Fruit fly (Drosophila melanogaster) whole organism, embryonic: Measurements from ENCODE around the gene Ufd1.
A peak's percentile ranks its signal among the peaks of the same experiment; 100 is the strongest.

Experiments used
- CG10209 ChIP-seq: fragments of 200-800 bp; sonication (Bioruptor generic); optimal IDR thresholded peaks from 3 replicates; lab custom pipeline; 2017; ENCODE audit warnings: missing biosample characterization, mild to moderate bottlenecking, missing genetic modification characterization, missing genetic modification reagents
- CG12299 ChIP-seq: fragments of 200-800 bp; sonication (Bioruptor generic); optimal IDR thresholded peaks from 2 replicates; lab custom pipeline; 2018; ENCODE audit warnings: missing biosample characterization, mild to moderate bottlenecking, missing genetic modification characterization
- CG12744 ChIP-seq: fragments of 200-800 bp; sonication (Bioruptor generic); optimal IDR thresholded peaks from 2 replicates; lab custom pipeline; 2016; ENCODE audit warnings: missing biosample characterization, missing genetic modification characterization
- CG12942 ChIP-seq: fragments of 200-800 bp; sonication (Bioruptor generic); optimal IDR thresholded peaks from 3 replicates; lab custom pipeline; 2016; ENCODE audit warnings: missing biosample characterization, missing genetic modification characterization
- CG13624 ChIP-seq: fragments of 200-800 bp; sonication (Bioruptor generic); optimal IDR thresholded peaks from 2 replicates; lab custom pipeline; 2016; ENCODE audit warnings: missing biosample characterization, missing genetic modification characterization
- CG13775 ChIP-seq: fragments of 200-800 bp; sonication (Bioruptor generic); optimal IDR thresholded peaks from 3 replicates; lab custom pipeline; 2017; ENCODE audit warnings: missing biosample characterization, mild to moderate bottlenecking, missing genetic modification characterization
- CG14710 ChIP-seq: fragments of 200-800 bp; sonication (Bioruptor generic); optimal IDR thresholded peaks from 3 replicates; lab custom pipeline; 2019; ENCODE audit warnings: missing biosample characterization, mild to moderate bottlenecking, missing genetic modification characterization, moderate library complexity
- CG1529 ChIP-seq: fragments of 200-800 bp; sonication (Bioruptor generic); optimal IDR thresholded peaks from 3 replicates; lab custom pipeline; 2018; ENCODE audit warnings: missing biosample characterization, missing genetic modification characterization
- CG15696 ChIP-seq: fragments of 200-800 bp; sonication (Bioruptor generic); optimal IDR thresholded peaks from 2 replicates; lab custom pipeline; 2019; ENCODE audit warnings: missing biosample characterization, mild to moderate bottlenecking, missing genetic modification characterization, moderate library complexity
- CG16813 ChIP-seq: fragments of 200-800 bp; sonication (Bioruptor generic); IDR thresholded peaks from 3 replicates; pipeline ENCODE4 v1.3.6; 2022; ENCODE audit warnings: missing biosample characterization, missing genetic modification characterization; ENCODE audit not compliant: partially characterized antibody
- CG16863 ChIP-seq: fragments of 200-800 bp; sonication (Bioruptor generic); optimal IDR thresholded peaks from 3 replicates; lab custom pipeline; 2016; ENCODE audit warnings: missing biosample characterization, missing genetic modification characterization
- CG17328 ChIP-seq: fragments of 200-800 bp; sonication (Bioruptor generic); IDR thresholded peaks from 2 replicates; pipeline ENCODE4 v1.3.6; 2022; ENCODE audit warnings: missing biosample characterization, missing genetic modification characterization
- CG30403 ChIP-seq: fragments of 200-800 bp; sonication (Bioruptor generic); optimal IDR thresholded peaks from 3 replicates; lab custom pipeline; 2016; ENCODE audit warnings: missing biosample characterization, missing genetic modification characterization
- CG32767 ChIP-seq: fragments of 200-800 bp; sonication (Bioruptor generic); IDR thresholded peaks from 2 replicates; pipeline ENCODE4 v1.3.6; 2022; ENCODE audit warnings: missing biosample characterization, missing genetic modification characterization
- CG3281 ChIP-seq: fragments of 200-800 bp; sonication (Bioruptor generic); optimal IDR thresholded peaks from 3 replicates; lab custom pipeline; 2017; ENCODE audit warnings: missing biosample characterization, mild to moderate bottlenecking, missing genetic modification characterization
- CG3995 ChIP-seq: fragments of 200-800 bp; sonication (Bioruptor generic); optimal IDR thresholded peaks from 3 replicates; lab custom pipeline; 2016; ENCODE audit warnings: missing biosample characterization, missing genetic modification characterization
- CG42726 ChIP-seq: fragments of 200-800 bp; sonication (Bioruptor generic); IDR thresholded peaks from 2 replicates; pipeline ENCODE4 v1.3.6; 2022; ENCODE audit warnings: missing biosample characterization, missing genetic modification characterization; ENCODE audit not compliant: partially characterized antibody
- CG6272 ChIP-seq: fragments of 200-800 bp; sonication (Bioruptor generic); IDR thresholded peaks from 2 replicates; pipeline ENCODE4 v1.3.6; 2022; ENCODE audit warnings: missing biosample characterization, missing genetic modification characterization
- CG6689 ChIP-seq: fragments of 200-800 bp; sonication (Bioruptor generic); IDR thresholded peaks from 2 replicates; pipeline ENCODE4 v1.3.6; 2022; ENCODE audit warnings: missing biosample characterization, missing genetic modification characterization
- CG6791 ChIP-seq: fragments of 200-800 bp; sonication (Bioruptor generic); IDR thresholded peaks from 3 replicates; pipeline ENCODE4 v1.3.6; 2022; ENCODE audit warnings: missing biosample characterization, missing genetic modification characterization; ENCODE audit not compliant: partially characterized antibody
- CG8359 ChIP-seq: fragments of 200-800 bp; sonication (Bioruptor generic); optimal IDR thresholded peaks from 2 replicates; lab custom pipeline; 2017; ENCODE audit warnings: missing biosample characterization, mild to moderate bottlenecking, missing genetic modification characterization, borderline replicate concordance
- CkIIα-i1 ChIP-seq: fragments of 200-800 bp; sonication (Bioruptor generic); IDR thresholded peaks from 2 replicates; pipeline ENCODE4 v1.3.6; 2022; ENCODE audit warnings: missing biosample characterization, missing genetic modification characterization
- D ChIP-seq, 2 experiments: fragments of 200-800 bp in 1 of 2; fragments of >200 bp in 1 of 2; sonication (Bioruptor generic) in 1 of 2; optimal IDR thresholded peaks; 2 replicates in 1 of 2; 3 replicates in 1 of 2; lab custom pipeline; 2017; ENCODE audit warnings: mild to moderate bottlenecking in 1 of 2, missing biosample characterization in 1 of 2, missing genetic modification characterization in 1 of 2, missing genetic modification reagents in 1 of 2
- Dip3 ChIP-seq: fragments of 200-800 bp; sonication (Bioruptor generic); optimal IDR thresholded peaks from 3 replicates; lab custom pipeline; 2016; ENCODE audit warnings: missing biosample characterization, missing genetic modification characterization
- Dp ChIP-seq: fragments of 200-800 bp; sonication (Bioruptor generic); optimal IDR thresholded peaks from 2 replicates; lab custom pipeline; 2018; ENCODE audit warnings: missing biosample characterization, mild to moderate bottlenecking, missing genetic modification characterization, moderate library complexity
- Eip74EF ChIP-seq, 2 experiments: fragments of 200-800 bp in 1 of 2; fragments of >200 bp in 1 of 2; sonication (Bioruptor generic) in 1 of 2; optimal IDR thresholded peaks; 2 replicates each; lab custom pipeline; 2017 to 2019; ENCODE audit warnings: missing biosample characterization in 2 of 2, missing genetic modification characterization in 2 of 2, mild to moderate bottlenecking in 1 of 2, moderate library complexity in 1 of 2
- Elba2 ChIP-seq: fragments of 200-800 bp; sonication (Bioruptor generic); optimal IDR thresholded peaks from 3 replicates; lab custom pipeline; 2016; ENCODE audit warnings: missing biosample characterization, missing genetic modification characterization
- Gsc ChIP-seq: fragments of 200-800 bp; sonication (Bioruptor generic); IDR thresholded peaks from 2 replicates; pipeline ENCODE4 v1.3.6; 2022; ENCODE audit warnings: missing biosample characterization, missing genetic modification characterization
- Hmr ChIP-seq: fragments of 200-800 bp; sonication (Bioruptor generic); optimal IDR thresholded peaks from 3 replicates; lab custom pipeline; 2017; ENCODE audit warnings: mild to moderate bottlenecking, missing biosample characterization, missing genetic modification reagents, missing genetic modification characterization
- Hmx ChIP-seq: fragments of 200-800 bp; sonication (Bioruptor generic); optimal IDR thresholded peaks from 2 replicates; lab custom pipeline; 2016; ENCODE audit warnings: missing biosample characterization, missing genetic modification characterization
- Med ChIP-seq: fragments of 200-800 bp; sonication (Bioruptor generic); peaks from one replicate; lab custom pipeline; 2016; ENCODE audit warnings: missing biosample characterization, missing genetic modification characterization, mild to moderate bottlenecking, inconsistent platforms, moderate library complexity
- Mes4 ChIP-seq: fragments of 200-800 bp; sonication (Bioruptor generic); optimal IDR thresholded peaks from 2 replicates; lab custom pipeline; 2016; ENCODE audit warnings: missing biosample characterization, missing genetic modification characterization
- Opbp ChIP-seq: fragments of 200-800 bp; sonication (Bioruptor generic); IDR thresholded peaks from 3 replicates; pipeline ENCODE4 v1.3.6; 2022; ENCODE audit warnings: missing biosample characterization, missing genetic modification characterization; ENCODE audit not compliant: partially characterized antibody
- Ravus ChIP-seq: fragments of 200-800 bp; sonication (Bioruptor generic); IDR thresholded peaks from 2 replicates; pipeline ENCODE4 v1.3.6; 2022; ENCODE audit warnings: missing biosample characterization, missing genetic modification characterization
- Stat92E ChIP-seq, 3 experiments: fragments of >200 bp in 2 of 3; fragments of 200-800 bp in 1 of 3; sonication (Bioruptor generic) in 1 of 3; optimal IDR thresholded peaks; 2 replicates each; lab custom pipeline; 2017 to 2019; ENCODE audit warnings: missing biosample characterization in 3 of 3, missing genetic modification characterization in 3 of 3, mild to moderate bottlenecking in 1 of 3, moderate library complexity in 1 of 3
- chinmo ChIP-seq: fragments of 200-800 bp; sonication (Bioruptor generic); IDR thresholded peaks from 4 replicates; pipeline ENCODE4 v1.3.6; 2022; ENCODE audit warnings: missing biosample characterization, missing genetic modification characterization; ENCODE audit not compliant: partially characterized antibody
- corto ChIP-seq: fragments of 200-800 bp; sonication (Bioruptor generic); optimal IDR thresholded peaks from 2 replicates; lab custom pipeline; 2016; ENCODE audit warnings: missing biosample characterization, mild to moderate bottlenecking, missing genetic modification characterization, moderate library complexity
- en ChIP-seq: fragments of 200-800 bp; sonication (Bioruptor generic); optimal IDR thresholded peaks from 2 replicates; lab custom pipeline; 2016; ENCODE audit warnings: missing biosample characterization, missing genetic modification characterization
- gsb-n ChIP-seq: fragments of 200-800 bp; sonication (Bioruptor generic); optimal IDR thresholded peaks from 3 replicates; lab custom pipeline; 2018; ENCODE audit warnings: missing biosample characterization, mild to moderate bottlenecking, missing genetic modification characterization
- kay ChIP-seq: fragments of 200-800 bp; sonication (Bioruptor generic); optimal IDR thresholded peaks from 2 replicates; lab custom pipeline; 2016; ENCODE audit warnings: missing biosample characterization, missing genetic modification characterization
- klu ChIP-seq: fragments of 200-800 bp; sonication (Bioruptor generic); IDR thresholded peaks from 2 replicates; pipeline ENCODE4 v1.3.6; 2022; ENCODE audit warnings: missing biosample characterization, missing genetic modification characterization
- maf-S ChIP-seq: fragments of 200-800 bp; sonication (Bioruptor generic); optimal IDR thresholded peaks from 2 replicates; lab custom pipeline; 2016; ENCODE audit warnings: missing biosample characterization, missing genetic modification characterization
- nom ChIP-seq: fragments of 200-800 bp; sonication (Bioruptor generic); optimal IDR thresholded peaks from 2 replicates; lab custom pipeline; 2017; ENCODE audit warnings: missing biosample characterization, missing genetic modification characterization, mild to moderate bottlenecking, moderate library complexity, missing genetic modification reagents
- tup ChIP-seq: fragments of 200-800 bp; sonication (Bioruptor generic); optimal IDR thresholded peaks from 2 replicates; lab custom pipeline; 2016; ENCODE audit warnings: missing biosample characterization, mild to moderate bottlenecking, missing genetic modification characterization, moderate library complexity
- unpg ChIP-seq: fragments of 200-800 bp; sonication (Bioruptor generic); optimal IDR thresholded peaks from 3 replicates; lab custom pipeline; 2018; ENCODE audit warnings: missing biosample characterization, mild to moderate bottlenecking, missing genetic modification characterization, moderate library complexity
- usp ChIP-seq: fragments of >200 bp; optimal IDR thresholded peaks from 2 replicates; lab custom pipeline; 2017; ENCODE audit warnings: missing biosample characterization, missing genetic modification characterization
- zen2 ChIP-seq: fragments of 200-800 bp; sonication (Bioruptor generic); IDR thresholded peaks from 3 replicates; pipeline ENCODE4 v1.3.6; 2022; ENCODE audit warnings: missing biosample characterization, missing genetic modification characterization; ENCODE audit not compliant: partially characterized antibody

The Ufd1 gene

dm6 chr3L:11084557-11085231 lies 38.3 kb downstream of the Ufd1 start (continued):
- TF ChIP-seq CG16863 (GFP tag; lab: Kevin White, UChicago), result peak; percentile 97
- TF ChIP-seq Eip74EF (GFP tag; optimal IDR thresholded peaks at IDR 0.05; lab: Kevin White, UChicago), result peak in 1 of 2 experiments; percentile 98
- TF ChIP-seq CG3281 (GFP tag; lab: Kevin White, UChicago), result peak; percentile 81
- peak; percentile 96 for TF ChIP-seq CG6689 (GFP tag; lab: Robert Waterston, UW)
- TF ChIP-seq en (GFP tag; lab: Kevin White, UChicago), result peak; percentile 94
- peak; percentile 96 for TF ChIP-seq CG12942
- no peak for TF ChIP-seq Opbp (GFP tag; lab: Robert Waterston, UW)
- TF ChIP-seq D (optimal IDR thresholded peaks at IDR 0.05; lab: Kevin White, UChicago), result no peak
- peak; percentile 95 for TF ChIP-seq D (GFP tag; optimal IDR thresholded peaks at IDR 0.05; lab: Kevin White, UChicago)
- TF ChIP-seq unpg, result peak; percentile 97
- TF ChIP-seq gsb-n, result peak; percentile 98
- peak; percentile 74 for TF ChIP-seq Gsc
- peak; percentile 99 for TF ChIP-seq CG17328 (GFP tag; lab: Robert Waterston, UW)
- peak; percentile 97 for TF ChIP-seq CG14710 (tag; lab: Kevin White, UChicago)
- peak; percentile 46 for TF ChIP-seq CG3995 (GFP tag; lab: Kevin White, UChicago)
- TF ChIP-seq usp (GFP tag; lab: Kevin White, UChicago), result no peak
- TF ChIP-seq CkIIα-i1 (GFP tag; lab: Robert Waterston, UW), result peak; percentile 66; the same call in 1 of the 2 replicates
- TF ChIP-seq corto (GFP tag; lab: Kevin White, UChicago), result peak; percentile 66
- TF ChIP-seq CG12744 (GFP tag; lab: Kevin White, UChicago), result peak; percentile 96
- TF ChIP-seq kay (GFP tag; lab: Kevin White, UChicago), result peak; percentile 91
- peak; percentile 80 for TF ChIP-seq Ravus
- peak; percentile 73; the same call in 1 of the 4 replicates for TF ChIP-seq chinmo
- peak; percentile 88 for TF ChIP-seq CG8359 (GFP tag; lab: Kevin White, UChicago)
- TF ChIP-seq CG6272 (GFP tag; lab: Robert Waterston, UW), result peak; percentile 88
- peak; percentile 89 for TF ChIP-seq Hmx (GFP tag; lab: Kevin White, UChicago)
- peak; percentile 98 for TF ChIP-seq Mes4
- peak; percentile 93 for TF ChIP-seq maf-S (GFP tag; lab: Kevin White, UChicago)
- peak; percentile 12 for TF ChIP-seq Dp
- TF ChIP-seq CG15696 (tag; lab: Kevin White, UChicago), result peak; percentile 93
- peak; percentile 97 for TF ChIP-seq CG1529
- no peak for TF ChIP-seq CG16813
- TF ChIP-seq CG13624 (GFP tag; lab: Kevin White, UChicago), result peak; percentile 96
- peak; percentile 97 for TF ChIP-seq CG32767 (GFP tag; lab: Robert Waterston, UW)
- peak; percentile 84 for TF ChIP-seq tup (GFP tag; lab: Kevin White, UChicago)
- peak; percentile 96 for TF ChIP-seq CG10209 (GFP tag; lab: Kevin White, UChicago)
- TF ChIP-seq zen2 (GFP tag; lab: Robert Waterston, UW), result no peak
- TF ChIP-seq CG13775 (GFP tag; lab: Kevin White, UChicago), result peak; percentile 94
- TF ChIP-seq Elba2 (GFP tag; lab: Kevin White, UChicago), result peak; percentile 82
- no peak for TF ChIP-seq CG42726 (GFP tag; lab: Robert Waterston, UW)
- TF ChIP-seq Dip3, result peak; percentile 89
- no peak for TF ChIP-seq CG6791
- TF ChIP-seq Med (GFP tag; lab: Kevin White, UChicago), result peak; percentile 99
- TF ChIP-seq Stat92E (GFP tag; optimal IDR thresholded peaks at IDR 0.05; lab: Kevin White, UChicago), result peak in 1 of 3 experiments; percentile 97
- peak; percentile 96 for TF ChIP-seq CG30403 (GFP tag; lab: Kevin White, UChicago)
- TF ChIP-seq CG12299 (tag; lab: Kevin White, UChicago), result peak; percentile 94
- peak; percentile 79 for TF ChIP-seq klu
- TF ChIP-seq nom (GFP tag; lab: Kevin White, UChicago), result peak; percentile 93
- TF ChIP-seq Hmr (GFP tag; lab: Kevin White, UChicago), result peak; percentile 86
